Worm (Caenorhabditis elegans): ENCODE data around the gene F56A8.3.

DNA sequence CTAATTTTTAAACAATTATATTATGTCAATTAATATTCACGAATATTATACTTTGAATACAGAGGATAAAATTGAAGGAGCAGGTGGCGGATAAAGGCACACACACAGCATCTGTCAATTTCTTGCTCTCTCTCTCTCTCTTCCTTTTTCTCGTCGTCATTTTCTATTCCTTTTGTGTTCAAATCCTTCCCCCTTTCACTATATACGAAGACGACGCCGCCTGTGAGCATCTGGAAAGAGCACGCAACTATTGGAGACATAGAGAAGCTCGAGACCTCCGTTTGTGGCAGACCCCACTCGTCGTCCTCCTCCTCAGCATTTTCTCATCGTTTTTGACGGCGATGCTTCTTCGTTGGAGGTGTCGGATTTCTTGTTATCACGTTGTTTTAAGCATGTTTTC lies 1.5 kb downstream of the F56A8.3 start:
- TF ChIP-seq flt-1 (GFP tag; IDR thresholded peaks at IDR 0.05): no peak
- TF ChIP-seq ztf-23 (GFP tag; IDR thresholded peaks at IDR 0.05): no peak
- no peak for TF ChIP-seq klf-2 (GFP tag; conservative IDR thresholded peaks at IDR 0.05)
- TF ChIP-seq cog-1 (tag; optimal IDR thresholded peaks at IDR 0.05): no peak

Measured in whole organism, midembryonic.